Worm (Caenorhabditis elegans): ENCODE data around the gene C30F2.2.

DNA sequence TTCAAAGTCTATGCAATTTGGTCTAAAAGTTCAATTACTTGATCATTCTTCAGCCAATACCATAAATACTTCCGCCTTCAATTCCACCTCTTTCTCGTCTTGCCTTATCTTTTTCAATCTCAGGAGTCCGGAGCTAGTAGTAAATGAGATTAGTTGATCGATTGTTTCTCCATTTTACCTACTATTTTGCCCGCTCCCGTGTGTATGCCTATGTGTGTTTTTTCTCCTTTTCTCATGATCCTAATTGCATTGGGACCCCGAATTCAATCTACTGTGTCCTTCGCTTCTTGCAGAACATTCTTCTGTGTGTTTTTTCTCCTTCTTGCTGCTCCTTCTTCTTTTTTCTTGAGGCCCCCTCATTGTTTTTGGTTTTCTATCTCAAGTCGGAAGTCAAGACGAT lies 31.3 kb upstream of the C30F2.2 start:
- TF ChIP-seq unc-130 (tag; optimal IDR thresholded peaks at IDR 0.05) (no peak), blmp-1 (tag; optimal IDR thresholded peaks at IDR 0.05) (no peak), dpl-1 (GFP tag; optimal IDR thresholded peaks at IDR 0.05) (no peak), skn-1 (tag; optimal IDR thresholded peaks at IDR 0.05) (no peak), jun-1 (tag; optimal IDR thresholded peaks at IDR 0.05) (no peak), alr-1 (tag; optimal IDR thresholded peaks at IDR 0.05; ENCODE audit: borderline replicate concordance) (no peak), nhr-12 (tag; optimal IDR thresholded peaks at IDR 0.05) (no peak), mdl-1 (tag; optimal IDR thresholded peaks at IDR 0.05) (no peak)
